Fruit fly (Drosophila melanogaster) whole organism, embryonic: ENCODE results near the gene CG6923.
A peak's percentile ranks its signal among the peaks of the same experiment; 100 is the strongest.

ENCODE experiments used
- Abd-B ChIP-seq: fragments of 200-800 bp; sonication (Bioruptor generic); optimal IDR thresholded peaks from 2 replicates; lab custom pipeline; 2018; ENCODE audit warnings: missing biosample characterization, mild to moderate bottlenecking, missing genetic modification characterization, moderate library complexity
- Aef1 ChIP-seq: fragments of 200-800 bp; sonication (Bioruptor generic); IDR thresholded peaks from 3 replicates; pipeline ENCODE4 v1.3.6; 2022; ENCODE audit warnings: missing biosample characterization, missing genetic modification characterization
- Bteb2 ChIP-seq: fragments of 200-800 bp; sonication (Bioruptor generic); optimal IDR thresholded peaks from 2 replicates; lab custom pipeline; 2016; ENCODE audit warnings: missing biosample characterization, missing genetic modification characterization
- CG12744 ChIP-seq: fragments of 200-800 bp; sonication (Bioruptor generic); optimal IDR thresholded peaks from 2 replicates; lab custom pipeline; 2016; ENCODE audit warnings: missing biosample characterization, missing genetic modification characterization
- CG12769 ChIP-seq: fragments of 200-800 bp; sonication (Bioruptor generic); optimal IDR thresholded peaks from 2 replicates; lab custom pipeline; 2019; ENCODE audit warnings: missing biosample characterization, mild to moderate bottlenecking, missing genetic modification characterization, moderate library complexity
- CG13296 ChIP-seq: fragments of 200-800 bp; sonication (Bioruptor generic); optimal IDR thresholded peaks from 3 replicates; lab custom pipeline; 2018; ENCODE audit warnings: missing biosample characterization, mild to moderate bottlenecking, missing genetic modification characterization
- CG17361 ChIP-seq: fragments of 200-800 bp; sonication (Bioruptor generic); IDR thresholded peaks from 3 replicates; pipeline ENCODE4 v1.3.6; 2022; ENCODE audit warnings: missing biosample characterization, missing genetic modification characterization
- CG18599 ChIP-seq: fragments of 200-800 bp; sonication (Bioruptor generic); optimal IDR thresholded peaks from 3 replicates; lab custom pipeline; 2017; ENCODE audit warnings: missing biosample characterization, missing genetic modification characterization, mild to moderate bottlenecking, moderate library complexity, missing genetic modification reagents
- CG2202 ChIP-seq: fragments of 200-800 bp; sonication (Bioruptor generic); optimal IDR thresholded peaks from 2 replicates; lab custom pipeline; 2018; ENCODE audit warnings: missing biosample characterization, mild to moderate bottlenecking, missing genetic modification characterization
- CG32532 ChIP-seq: fragments of 200-800 bp; sonication (Bioruptor generic); IDR thresholded peaks from 2 replicates; pipeline ENCODE4 v1.3.6; 2022; ENCODE audit warnings: missing biosample characterization, missing genetic modification characterization
- CG34224 ChIP-seq: fragments of 200-800 bp; sonication (Bioruptor generic); IDR thresholded peaks from 3 replicates; pipeline ENCODE4 v1.3.6; 2022; ENCODE audit warnings: missing biosample characterization, missing genetic modification characterization; ENCODE audit not compliant: partially characterized antibody
- CG34422 ChIP-seq: fragments of 200-800 bp; sonication (Bioruptor generic); IDR thresholded peaks from 3 replicates; pipeline ENCODE4 v1.3.6; 2022; ENCODE audit warnings: missing biosample characterization, missing genetic modification characterization
- CG4424 ChIP-seq: fragments of 200-800 bp; sonication (Bioruptor generic); optimal IDR thresholded peaks from 3 replicates; lab custom pipeline; 2016; ENCODE audit warnings: missing biosample characterization, missing genetic modification characterization
- CG5245 ChIP-seq: fragments of 200-800 bp; sonication (Bioruptor generic); optimal IDR thresholded peaks from 3 replicates; lab custom pipeline; 2016; ENCODE audit warnings: missing biosample characterization, missing genetic modification characterization
- CG6791 ChIP-seq: fragments of 200-800 bp; sonication (Bioruptor generic); IDR thresholded peaks from 3 replicates; pipeline ENCODE4 v1.3.6; 2022; ENCODE audit warnings: missing biosample characterization, missing genetic modification characterization; ENCODE audit not compliant: partially characterized antibody
- CG8089 ChIP-seq: fragments of 200-800 bp; sonication (Bioruptor generic); optimal IDR thresholded peaks from 3 replicates; lab custom pipeline; 2016; ENCODE audit warnings: missing biosample characterization, missing genetic modification characterization
- CG8765 ChIP-seq: fragments of 200-800 bp; sonication (Bioruptor generic); IDR thresholded peaks from 2 replicates; pipeline ENCODE4 v1.3.6; 2022; ENCODE audit warnings: missing biosample characterization, missing genetic modification characterization
- D19A ChIP-seq: fragments of 200-800 bp; optimal IDR thresholded peaks from 3 replicates; lab custom pipeline; 2019; ENCODE audit warnings: missing biosample characterization, mild to moderate bottlenecking, missing genetic modification characterization, moderate library complexity
- Dp ChIP-seq: fragments of 200-800 bp; sonication (Bioruptor generic); optimal IDR thresholded peaks from 2 replicates; lab custom pipeline; 2018; ENCODE audit warnings: missing biosample characterization, mild to moderate bottlenecking, missing genetic modification characterization, moderate library complexity
- Fer2 ChIP-seq: fragments of 200-800 bp; sonication (Bioruptor generic); optimal IDR thresholded peaks from 2 replicates; lab custom pipeline; 2018; ENCODE audit warnings: missing biosample characterization, mild to moderate bottlenecking, missing genetic modification characterization, moderate library complexity
- GATAe ChIP-seq: fragments of 200-800 bp; sonication (Bioruptor generic); conservative IDR thresholded peaks from 2 replicates; pipeline ENCODE4 v1.3.6; 2022; ENCODE audit warnings: missing biosample characterization, missing genetic modification characterization
- Gug ChIP-seq: fragments of 200-800 bp; sonication (Bioruptor generic); IDR thresholded peaks from 4 replicates; pipeline ENCODE4 v1.3.6; 2022; ENCODE audit warnings: missing biosample characterization, missing genetic modification characterization
- HLH4C ChIP-seq: fragments of 200-800 bp; sonication (Bioruptor generic); IDR thresholded peaks from 3 replicates; pipeline ENCODE4 v1.3.6; 2022; ENCODE audit warnings: missing biosample characterization, missing genetic modification characterization; ENCODE audit not compliant: partially characterized antibody
- Hand ChIP-seq: fragments of 200-800 bp; sonication (Bioruptor generic); optimal IDR thresholded peaks from 2 replicates; lab custom pipeline; 2017; ENCODE audit warnings: mild to moderate bottlenecking, missing biosample characterization, missing genetic modification reagents, missing genetic modification characterization
- Hsf ChIP-seq: fragments of 200-800 bp; sonication (Bioruptor generic); optimal IDR thresholded peaks from 3 replicates; lab custom pipeline; 2016; ENCODE audit warnings: missing biosample characterization, missing genetic modification characterization
- MESR4 ChIP-seq: fragments of 200-800 bp; sonication (Bioruptor generic); optimal IDR thresholded peaks from 2 replicates; lab custom pipeline; 2018; ENCODE audit warnings: missing biosample characterization, mild to moderate bottlenecking, missing genetic modification characterization, moderate library complexity
- Max ChIP-seq: fragments of 200-800 bp; sonication (Bioruptor generic); optimal IDR thresholded peaks from 2 replicates; lab custom pipeline; 2016; ENCODE audit warnings: missing biosample characterization, mild to moderate bottlenecking, missing genetic modification characterization
- Mrtf ChIP-seq: fragments of 200-800 bp; sonication (Bioruptor generic); IDR thresholded peaks from 3 replicates; pipeline ENCODE4 v1.3.6; 2022; ENCODE audit warnings: missing biosample characterization, missing genetic modification characterization
- Nf-YA ChIP-seq: fragments of 200-800 bp; sonication (Bioruptor generic); IDR thresholded peaks from 2 replicates; pipeline ENCODE4 v1.3.6; 2022; ENCODE audit warnings: missing biosample characterization, missing genetic modification characterization
- Oaz ChIP-seq: fragments of 200-800 bp; sonication (Bioruptor generic); IDR thresholded peaks from 2 replicates; pipeline ENCODE4 v1.3.6; 2022; ENCODE audit warnings: missing biosample characterization, missing genetic modification characterization
- Pdp1 ChIP-seq, 2 experiments: fragments of 200-800 bp; sonication (Bioruptor generic); optimal IDR thresholded peaks; 3 replicates each; lab custom pipeline; 2016; ENCODE audit warnings: missing biosample characterization in 2 of 2, missing genetic modification characterization in 2 of 2, mild to moderate bottlenecking in 1 of 2, moderate library complexity in 1 of 2
- Rfx ChIP-seq: fragments of 200-800 bp; sonication (Bioruptor generic); IDR thresholded peaks from 2 replicates; pipeline ENCODE4 v1.3.6; 2022; ENCODE audit warnings: missing biosample characterization, missing genetic modification characterization
- ab ChIP-seq: fragments of 200-800 bp; sonication (Bioruptor generic); optimal IDR thresholded peaks from 2 replicates; lab custom pipeline; 2016; ENCODE audit warnings: missing biosample characterization, missing genetic modification characterization
- bbx ChIP-seq: fragments of 200-800 bp; sonication (Bioruptor generic); IDR thresholded peaks from 2 replicates; pipeline ENCODE4 v1.3.6; 2022; ENCODE audit warnings: missing biosample characterization, missing genetic modification characterization; ENCODE audit not compliant: partially characterized antibody
- br ChIP-seq: fragments of >200 bp; optimal IDR thresholded peaks from 2 replicates; lab custom pipeline; 2017
- cas ChIP-seq: fragments of 200-800 bp; sonication (Bioruptor generic); IDR thresholded peaks from 2 replicates; pipeline ENCODE4 v1.3.6; 2022; ENCODE audit warnings: missing biosample characterization, missing genetic modification characterization
- crp ChIP-seq, 2 experiments: fragments of 200-800 bp; sonication (Bioruptor generic); optimal IDR thresholded peaks; 2 replicates in 1 of 2; 3 replicates in 1 of 2; lab custom pipeline; 2017; ENCODE audit warnings: missing biosample characterization in 2 of 2, missing genetic modification characterization in 2 of 2, mild to moderate bottlenecking in 1 of 2, moderate library complexity in 1 of 2
- fd3F ChIP-seq: fragments of 200-800 bp; sonication (Bioruptor generic); optimal IDR thresholded peaks from 2 replicates; lab custom pipeline; 2018; ENCODE audit warnings: missing biosample characterization, mild to moderate bottlenecking, missing genetic modification characterization, moderate library complexity
- ftz-f1 ChIP-seq: fragments of 200-800 bp; sonication (Bioruptor generic); optimal IDR thresholded peaks from 2 replicates; lab custom pipeline; 2016; ENCODE audit warnings: missing biosample characterization, missing genetic modification characterization
- grau ChIP-seq: fragments of 200-800 bp; optimal IDR thresholded peaks from 3 replicates; lab custom pipeline; 2019; ENCODE audit warnings: missing biosample characterization, mild to moderate bottlenecking, missing genetic modification characterization, moderate library complexity
- gsb ChIP-seq: fragments of 200-800 bp; sonication (Bioruptor generic); IDR thresholded peaks from 2 replicates; pipeline ENCODE4 v1.3.6; 2022; ENCODE audit warnings: missing biosample characterization, missing genetic modification characterization
- h ChIP-seq: fragments of >200 bp; optimal IDR thresholded peaks from 2 replicates; lab custom pipeline; 2017
- ind ChIP-seq: fragments of 200-800 bp; sonication (Bioruptor generic); optimal IDR thresholded peaks from 3 replicates; lab custom pipeline; 2016; ENCODE audit warnings: missing biosample characterization, missing genetic modification characterization
- insv ChIP-seq, 2 experiments: fragments of 200-800 bp; sonication (Bioruptor generic); optimal IDR thresholded peaks; 3 replicates each; lab custom pipeline; 2016 to 2018; ENCODE audit warnings: missing biosample characterization in 2 of 2, missing genetic modification characterization in 2 of 2
- lola ChIP-seq, 3 experiments: fragments of >200 bp in 2 of 3; fragments of 200-800 bp in 1 of 3; sonication (Bioruptor generic) in 1 of 3; optimal IDR thresholded peaks; 2 replicates each; lab custom pipeline; 2017 to 2019; ENCODE audit warnings: missing biosample characterization in 3 of 3, missing genetic modification characterization in 3 of 3, mild to moderate bottlenecking in 1 of 3, moderate library complexity in 1 of 3
- nau ChIP-seq: fragments of 200-800 bp; sonication (Bioruptor generic); optimal IDR thresholded peaks from 3 replicates; lab custom pipeline; 2017; ENCODE audit warnings: missing biosample characterization, mild to moderate bottlenecking, missing genetic modification characterization, missing genetic modification reagents
- nmo ChIP-seq: fragments of 200-800 bp; sonication (Bioruptor generic); optimal IDR thresholded peaks from 2 replicates; lab custom pipeline; 2018; ENCODE audit warnings: missing biosample characterization, mild to moderate bottlenecking, missing genetic modification characterization, moderate library complexity
- row ChIP-seq: fragments of 200-800 bp; sonication (Bioruptor generic); IDR thresholded peaks from 3 replicates; pipeline ENCODE4 v1.3.6; 2022; ENCODE audit warnings: missing biosample characterization, missing genetic modification characterization
- tap ChIP-seq: fragments of 200-800 bp; optimal IDR thresholded peaks from 3 replicates; lab custom pipeline; 2019; ENCODE audit warnings: missing biosample characterization, mild to moderate bottlenecking, missing genetic modification characterization, moderate library complexity
- tx ChIP-seq: fragments of 200-800 bp; sonication (Bioruptor generic); optimal IDR thresholded peaks from 2 replicates; lab custom pipeline; 2016; ENCODE audit warnings: missing biosample characterization, missing genetic modification characterization
- zen2 ChIP-seq: fragments of 200-800 bp; sonication (Bioruptor generic); IDR thresholded peaks from 3 replicates; pipeline ENCODE4 v1.3.6; 2022; ENCODE audit warnings: missing biosample characterization, missing genetic modification characterization; ENCODE audit not compliant: partially characterized antibody

The CG6923 gene

DNA sequence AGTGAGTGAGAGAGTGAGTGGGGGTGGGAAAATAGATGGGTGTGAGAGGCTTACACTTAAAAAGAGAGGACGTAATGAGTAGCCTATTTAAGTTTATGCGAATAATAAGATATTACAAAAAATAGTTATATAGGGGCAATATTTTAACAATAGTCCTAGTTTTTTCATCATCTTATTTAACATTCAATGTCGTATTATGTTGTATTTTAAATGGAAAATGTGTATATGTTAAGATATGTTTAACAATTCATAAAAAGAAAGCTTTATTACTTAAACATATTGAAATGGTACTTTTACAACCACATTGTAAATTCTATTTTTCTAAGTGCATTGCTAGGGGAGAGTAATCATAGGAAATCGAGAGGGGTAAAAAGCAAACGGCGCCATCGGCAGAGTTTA, 24.2 kb upstream of the CG6923 start (continued):
- TF ChIP-seq HLH4C (GFP tag; lab: Robert Waterston, UW) (no peak), CG17361 (GFP tag; lab: Robert Waterston, UW) (peak; percentile 84), CG34422 (GFP tag; lab: Robert Waterston, UW) (no peak), Max (GFP tag; lab: Kevin White, UChicago) (no peak), CG13296 (peak; percentile 78), Abd-B (GFP tag; lab: Kevin White, UChicago) (peak; percentile 54), lola (GFP tag; optimal IDR thresholded peaks at IDR 0.05; lab: Kevin White, UChicago) (peak in 1 of 3 experiments; percentile 86), Nf-YA (GFP tag; lab: Robert Waterston, UW) (no peak), Mrtf (GFP tag; lab: Robert Waterston, UW) (no peak), nmo (GFP tag; lab: Kevin White, UChicago) (peak; percentile 86), h (lab: Kevin White, UChicago) (no peak), crp (GFP tag; optimal IDR thresholded peaks at IDR 0.05; lab: Kevin White, UChicago) (no peak), Aef1 (GFP tag; lab: Robert Waterston, UW) (peak; percentile 45; the same call in 1 of the 3 replicates), ab (GFP tag; lab: Kevin White, UChicago) (no peak), ftz-f1 (no peak), Oaz (GFP tag; lab: Robert Waterston, UW) (0 out of 2 replicates have a peak, but pooled peaks have one; percentile 23), br (lab: Kevin White, UChicago) (no peak), bbx (no peak), zen2 (GFP tag; lab: Robert Waterston, UW) (no peak), MESR4 (no peak), CG34224 (GFP tag; lab: Robert Waterston, UW) (no peak), GATAe (no peak), grau (peak; percentile 86), row (GFP tag; lab: Robert Waterston, UW) (peak; percentile 77), Hsf (peak; percentile 54), CG8089 (GFP tag; lab: Kevin White, UChicago) (no peak), CG18599 (GFP tag; lab: Kevin White, UChicago) (peak; percentile 87), CG12769 (peak; percentile 58), Pdp1 (GFP tag; optimal IDR thresholded peaks at IDR 0.05; lab: Kevin White, UChicago) (peak; percentile 6 to 37), fd3F (GFP tag; lab: Kevin White, UChicago) (peak; percentile 66), gsb (GFP tag; lab: Robert Waterston, UW) (no peak), CG2202 (peak; percentile 20), CG4424 (peak; percentile 66), Hand (GFP tag; lab: Kevin White, UChicago) (peak; percentile 70), ind (GFP tag; lab: Kevin White, UChicago) (peak; percentile 20), CG5245 (GFP tag; lab: Kevin White, UChicago) (peak; percentile 8), tx (no peak), tap (tag; lab: Kevin White, UChicago) (peak; percentile 59)
- TF ChIP-seq, all 482 proteins: peak for 215

DNA sequence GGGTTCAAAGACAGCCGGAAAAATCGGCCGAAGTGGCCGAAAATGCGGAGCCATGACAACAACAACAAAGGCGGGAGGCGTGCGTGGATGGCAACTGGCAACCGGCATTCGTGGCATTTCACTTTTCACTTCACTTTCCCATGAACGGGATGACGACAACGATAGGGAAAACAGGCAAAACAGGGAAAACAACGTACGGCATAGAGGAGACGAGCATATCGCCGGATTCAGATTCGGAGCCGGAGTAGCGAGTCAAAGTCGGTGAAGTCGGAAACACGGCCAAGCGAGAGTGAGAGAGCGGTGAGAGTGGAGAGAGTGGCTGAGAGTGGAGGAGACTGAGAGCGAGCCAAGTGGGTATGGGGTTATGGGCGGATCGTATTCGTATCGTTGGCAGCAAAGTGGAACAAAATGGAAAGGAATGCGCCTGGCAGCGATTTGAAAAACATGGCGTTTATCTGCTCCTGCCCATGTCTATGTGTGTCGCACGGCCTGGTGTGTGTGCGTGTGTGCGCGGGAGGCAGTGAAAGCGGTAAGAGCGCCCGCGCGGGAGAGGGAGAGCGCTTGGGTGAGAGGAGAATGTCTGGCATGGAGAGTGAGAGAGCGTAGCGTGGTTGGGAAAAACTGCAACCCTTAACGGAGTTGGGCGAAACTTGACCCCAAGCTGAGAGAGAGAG, 23.6 kb upstream of the CG6923 start:
- no peak for TF ChIP-seq Dp (GFP tag; lab: Kevin White, UChicago)
- TF ChIP-seq Rfx (GFP tag; lab: Robert Waterston, UW), result peak; percentile 6; the same call in 1 of the 2 replicates
- no peak for TF ChIP-seq CG8765 (GFP tag; lab: Robert Waterston, UW)
- TF ChIP-seq CG32532, result 0 out of 2 replicates have a peak, but pooled peaks have one; percentile 28
- peak; percentile 39 for TF ChIP-seq D19A (tag; lab: Kevin White, UChicago)
- TF ChIP-seq nau, result no peak
- no peak for TF ChIP-seq CG8089 (GFP tag; lab: Kevin White, UChicago)
- no peak for TF ChIP-seq Fer2 (tag; lab: Kevin White, UChicago)
- no peak for TF ChIP-seq CG6791 (GFP tag; lab: Robert Waterston, UW)
- TF ChIP-seq CG12744 (GFP tag; lab: Kevin White, UChicago), result no peak
- peak in 1 of 2 experiments; percentile 34 for TF ChIP-seq insv (GFP tag; optimal IDR thresholded peaks at IDR 0.05; lab: Kevin White, UChicago)
- no peak for TF ChIP-seq cas
- TF ChIP-seq Gug, result no peak
- TF ChIP-seq Bteb2, result no peak
- no peak for TF ChIP-seq grau
